Worm (Caenorhabditis elegans) whole organism, L4/young adult: ENCODE results near the gene lpl-1.

Experiments used
- W03F9.2 ChIP-seq: fragments of 150-350 bp; optimal IDR thresholded peaks from 2 replicates; lab custom pipeline; 2014; ENCODE audit warnings: missing biosample characterization, missing genetic modification characterization
- dao-5 ChIP-seq: sonication (generic microtip); optimal IDR thresholded peaks from 2 replicates; lab custom pipeline; 2016; ENCODE audit warnings: missing genotype, missing genetic modification characterization, moderate library complexity, missing compliant biosample characterization
- him-1 ChIP-seq: sonication (generic microtip); optimal IDR thresholded peaks from 2 replicates; lab custom pipeline; 2016; ENCODE audit warnings: missing genotype, missing genetic modification reagents, missing genetic modification characterization, missing compliant biosample characterization

- no peak for TF ChIP-seq him-1 (tag; lab: Kevin White, UChicago)
- TF ChIP-seq dao-5 (tag; lab: Kevin White, UChicago): no peak
- TF ChIP-seq W03F9.2: no peak
These were observed 11.8 kb downstream of the lpl-1 start, which contains the start of gene twk-8 for ce11 chrIV:9082055-9082454.
